Worm (Caenorhabditis elegans): ENCODE results near the gene eef-1B.2.

The eef-1B.2 gene

DNA sequence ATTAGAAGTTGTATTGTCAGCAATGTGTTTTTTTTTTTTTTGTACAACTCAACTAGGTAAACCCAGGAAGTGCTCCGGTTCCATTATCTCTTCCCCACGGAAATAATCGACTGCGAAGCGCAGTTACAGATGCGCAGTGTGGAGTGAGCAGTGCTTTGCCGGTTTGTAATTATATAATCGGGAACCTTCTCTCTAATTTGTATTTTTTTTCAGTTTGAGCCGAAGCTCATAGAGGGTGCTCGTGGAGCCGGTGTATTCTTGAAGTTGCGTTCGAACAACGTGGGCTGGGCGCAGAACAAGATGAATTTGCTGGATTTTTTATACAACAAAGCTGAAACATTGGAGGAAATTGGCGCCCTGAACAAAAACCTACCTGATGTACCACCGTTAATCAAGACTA, 20.9 kb downstream of the eef-1B.2 start, which contains the start of gene Y41E3.13:
TSS of gene Y41E3.13 (plus strand) at position 301 of the 400 bp plus-strand sequence.
- TF ChIP-seq ceh-2 (tag; optimal IDR thresholded peaks at IDR 0.05) (no peak), elt-4 (tag; optimal IDR thresholded peaks at IDR 0.05) (no peak), C08G9.2 (tag; optimal IDR thresholded peaks at IDR 0.05) (no peak), rnt-1 (tag; optimal IDR thresholded peaks at IDR 0.05) (no peak), madf-2 (tag; optimal IDR thresholded peaks at IDR 0.05) (no peak)

DNA sequence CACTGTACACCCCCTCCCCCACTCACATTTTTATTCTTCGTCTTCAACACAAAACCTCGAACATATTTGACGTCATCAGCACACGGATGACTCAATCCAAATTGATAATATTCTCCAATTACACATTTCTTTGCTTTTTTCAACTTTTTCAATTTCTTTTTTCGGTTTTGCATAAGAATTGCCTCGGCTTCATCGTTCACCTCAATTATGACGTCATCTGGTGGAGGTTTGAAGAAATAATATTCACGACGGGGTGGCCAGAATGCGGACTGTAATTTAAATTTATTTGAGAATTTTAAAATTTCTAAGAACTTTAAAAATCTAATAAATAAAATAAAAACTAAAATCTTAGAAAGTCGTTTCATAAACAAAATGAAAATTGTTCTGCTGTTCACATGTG, 26.7 kb downstream of the eef-1B.2 start:
- TF ChIP-seq unc-55 (GFP tag; optimal IDR thresholded peaks at IDR 0.05) = no peak
- TF ChIP-seq ceh-45 (GFP tag; IDR thresholded peaks at IDR 0.05) = no peak
- TF ChIP-seq npax-4 (tag; optimal IDR thresholded peaks at IDR 0.05) = no peak
- no peak for TF ChIP-seq mec-3 (tag; optimal IDR thresholded peaks at IDR 0.05; ENCODE audit: borderline replicate concordance)
- TF ChIP-seq Y22D7AL.16 (tag; optimal IDR thresholded peaks at IDR 0.05) = no peak
- no peak for TF ChIP-seq pax-1 (tag; optimal IDR thresholded peaks at IDR 0.05)
- TF ChIP-seq madf-2 (tag; optimal IDR thresholded peaks at IDR 0.05) = no peak
- TF ChIP-seq pros-1 (tag; optimal IDR thresholded peaks at IDR 0.05) = no peak
- TF ChIP-seq hlh-8 (tag; optimal IDR thresholded peaks at IDR 0.05) = no peak
- TF ChIP-seq elt-2 (tag; optimal IDR thresholded peaks at IDR 0.05) = no peak
- no peak for TF ChIP-seq unc-42 (tag; optimal IDR thresholded peaks at IDR 0.05)
- no peak for TF ChIP-seq K02D7.2 (tag; optimal IDR thresholded peaks at IDR 0.05)
- TF ChIP-seq ttx-3 (tag; optimal IDR thresholded peaks at IDR 0.05) = no peak

DNA sequence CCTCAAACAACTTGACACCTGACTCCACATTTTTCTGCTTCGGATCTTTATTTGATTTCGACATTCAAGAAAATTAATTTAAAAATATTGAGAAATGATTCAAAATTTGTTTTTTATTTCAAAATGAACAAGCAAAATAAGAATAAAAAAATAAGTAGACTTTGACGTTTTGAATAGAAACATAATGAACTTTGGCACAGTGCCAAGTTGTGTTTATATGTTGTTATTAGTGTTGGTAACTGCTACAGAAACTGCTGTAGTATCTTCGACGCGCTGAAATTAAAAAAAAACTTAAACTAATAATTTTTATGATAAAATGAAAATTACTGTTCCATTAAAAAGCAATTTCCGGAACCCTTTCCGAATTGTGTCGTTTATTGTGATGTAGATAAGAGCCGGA, 28.5 kb downstream of the eef-1B.2 start, which contains the start of gene Y41E3.18:
TSS of gene Y41E3.18 (minus strand) at position 101 of the 400 bp plus-strand sequence.
- TF ChIP-seq K02D7.2 (tag; optimal IDR thresholded peaks at IDR 0.05) (no peak), syd-9 (tag; optimal IDR thresholded peaks at IDR 0.05) (no peak), unc-3 (GFP tag; conservative IDR thresholded peaks at IDR 0.05) (no peak), unc-3 (tag; optimal IDR thresholded peaks at IDR 0.05) (no peak), fax-1 (tag; optimal IDR thresholded peaks at IDR 0.05) (no peak), ets-4 (tag; optimal IDR thresholded peaks at IDR 0.05) (no peak), pag-3 (tag; optimal IDR thresholded peaks at IDR 0.05; ENCODE audit: borderline replicate concordance) (no peak), odd-2 (tag; optimal IDR thresholded peaks at IDR 0.05) (no peak), tbx-7 (tag; optimal IDR thresholded peaks at IDR 0.05) (no peak), K09A11.1 (tag; optimal IDR thresholded peaks at IDR 0.05; ENCODE audit: insufficient read depth) (no peak)

DNA sequence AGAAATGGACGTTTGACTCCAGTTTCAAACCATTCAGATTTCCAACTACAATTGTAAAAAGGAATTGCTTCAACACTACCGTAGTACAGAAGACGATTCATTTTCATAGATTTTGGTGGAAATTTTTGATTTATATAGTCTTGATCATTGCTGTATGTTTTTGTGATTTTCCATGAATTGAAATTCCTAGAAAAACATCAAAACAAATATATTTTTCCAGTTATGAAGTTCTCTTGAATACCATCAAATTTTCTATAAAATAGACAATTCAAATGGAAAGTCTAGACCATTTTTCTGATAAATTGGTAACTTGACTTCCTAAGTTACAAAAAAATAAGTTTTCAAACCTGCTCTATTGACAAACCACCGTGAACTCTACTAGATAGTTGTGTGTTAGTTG, 31.7 kb downstream of the eef-1B.2 start, which contains the start of gene srt-48:
TSS of gene srt-48 (minus strand) at position 101 of the 400 bp plus-strand sequence.
- TF ChIP-seq che-1 (tag; optimal IDR thresholded peaks at IDR 0.05) = no peak
- TF ChIP-seq hlh-15 (tag; optimal IDR thresholded peaks at IDR 0.05) = no peak
- TF ChIP-seq unc-42 (tag; optimal IDR thresholded peaks at IDR 0.05) = no peak
- TF ChIP-seq ceh-30 (tag; optimal IDR thresholded peaks at IDR 0.05) = no peak
- TF ChIP-seq C08G9.2 (tag; optimal IDR thresholded peaks at IDR 0.05) = no peak
- no peak for TF ChIP-seq ceh-19 (GFP tag; optimal IDR thresholded peaks at IDR 0.05)
- no peak for TF ChIP-seq fax-1 (tag; optimal IDR thresholded peaks at IDR 0.05)
- no peak for TF ChIP-seq lim-6 (tag; optimal IDR thresholded peaks at IDR 0.05)
- TF ChIP-seq hlh-8 (tag; optimal IDR thresholded peaks at IDR 0.05) = no peak
- no peak for TF ChIP-seq K02D7.2 (tag; optimal IDR thresholded peaks at IDR 0.05)
- TF ChIP-seq pha-4 (tag; optimal IDR thresholded peaks at IDR 0.05) = no peak
- TF ChIP-seq hlh-30 (tag; optimal IDR thresholded peaks at IDR 0.05; ENCODE audit: insufficient read depth) = no peak
- TF ChIP-seq fkh-10 (GFP tag; optimal IDR thresholded peaks at IDR 0.05) = no peak
- no peak for TF ChIP-seq pha-2 (tag; optimal IDR thresholded peaks at IDR 0.05)

DNA sequence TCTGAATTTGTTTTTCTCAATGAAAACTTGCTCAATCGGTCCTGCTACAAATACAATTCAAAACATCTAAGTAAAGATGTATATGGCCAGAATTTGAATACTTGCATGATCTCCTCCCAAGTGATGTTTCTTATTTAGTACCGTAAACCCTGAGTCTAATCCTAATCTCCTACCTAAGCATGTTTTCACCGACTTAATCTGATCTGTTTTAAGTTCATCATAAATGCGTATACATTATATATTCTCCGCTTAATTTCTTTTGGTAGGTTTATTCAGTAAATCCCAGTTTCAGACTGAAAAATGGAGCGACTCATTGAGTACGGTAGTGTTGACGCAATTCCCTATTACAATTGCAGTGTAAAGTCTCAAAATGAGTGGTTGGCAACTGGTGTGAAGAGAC, 37.3 kb downstream of the eef-1B.2 start, which contains the start of gene srt-50:
TSS of gene srt-50 (plus strand) at position 301 of the 400 bp plus-strand sequence.
- TF ChIP-seq C08G9.2 (tag; optimal IDR thresholded peaks at IDR 0.05) = no peak
- TF ChIP-seq pax-1 (tag; optimal IDR thresholded peaks at IDR 0.05) = no peak
- TF ChIP-seq sox-2 (GFP tag; IDR thresholded peaks at IDR 0.05) = no peak
- no peak for TF ChIP-seq ceh-6 (GFP tag; optimal IDR thresholded peaks at IDR 0.05)
- no peak for TF ChIP-seq sdc-2 (tag; optimal IDR thresholded peaks at IDR 0.05)
- no peak for TF ChIP-seq K09A11.1 (tag; optimal IDR thresholded peaks at IDR 0.05; ENCODE audit: insufficient read depth)
- no peak for TF ChIP-seq pqm-1 (tag; optimal IDR thresholded peaks at IDR 0.05)
